Fruit fly (Drosophila melanogaster) whole organism, embryonic: ENCODE measurements around the gene Ir87a.

ENCODE experiments used
- CG15073 ChIP-seq: fragments of 200-800 bp; sonication (Bioruptor generic); optimal IDR thresholded peaks from 2 replicates; lab custom pipeline; 2016; ENCODE audit warnings: missing biosample characterization, missing genetic modification characterization
- CG1602 ChIP-seq: fragments of 200-800 bp; sonication (Bioruptor generic); optimal IDR thresholded peaks from 3 replicates; lab custom pipeline; 2016; ENCODE audit warnings: missing biosample characterization, missing genetic modification characterization
- CG18599 ChIP-seq: fragments of 200-800 bp; sonication (Bioruptor generic); optimal IDR thresholded peaks from 3 replicates; lab custom pipeline; 2017; ENCODE audit warnings: missing biosample characterization, missing genetic modification characterization, mild to moderate bottlenecking, moderate library complexity, missing genetic modification reagents
- Chrac-16 ChIP-seq: fragments of 200-800 bp; sonication (Bioruptor generic); optimal IDR thresholded peaks from 3 replicates; lab custom pipeline; 2016; ENCODE audit warnings: missing biosample characterization, missing genetic modification characterization
- CoRest ChIP-seq: fragments of 200-800 bp; sonication (Bioruptor generic); optimal IDR thresholded peaks from 3 replicates; lab custom pipeline; 2018; ENCODE audit warnings: missing biosample characterization, mild to moderate bottlenecking, missing genetic modification characterization, moderate library complexity
- Dip2 ChIP-seq: fragments of 200-800 bp; sonication (Bioruptor generic); IDR thresholded peaks from 2 replicates; pipeline ENCODE4 v1.3.6; 2022; ENCODE audit warnings: missing biosample characterization, missing genetic modification characterization
- E2f1 ChIP-seq: fragments of 200-800 bp; sonication (Bioruptor generic); IDR thresholded peaks from 2 replicates; pipeline ENCODE4 v1.3.6; 2022; ENCODE audit warnings: missing biosample characterization, missing genetic modification characterization
- Jarid2 ChIP-seq: fragments of 200-800 bp; sonication (Bioruptor generic); optimal IDR thresholded peaks from 3 replicates; lab custom pipeline; 2017; ENCODE audit warnings: mild to moderate bottlenecking, missing biosample characterization, missing genetic modification reagents, missing genetic modification characterization
- Lpt ChIP-seq: fragments of >200 bp; optimal IDR thresholded peaks from 2 replicates; lab custom pipeline; 2018; ENCODE audit warnings: missing biosample characterization, missing genetic modification characterization
- br ChIP-seq: fragments of >200 bp; optimal IDR thresholded peaks from 2 replicates; lab custom pipeline; 2017
- corto ChIP-seq: fragments of 200-800 bp; sonication (Bioruptor generic); optimal IDR thresholded peaks from 2 replicates; lab custom pipeline; 2016; ENCODE audit warnings: missing biosample characterization, mild to moderate bottlenecking, missing genetic modification characterization, moderate library complexity
- croc ChIP-seq: fragments of 200-800 bp; sonication (Bioruptor generic); conservative IDR thresholded peaks from 3 replicates; pipeline ENCODE4 v1.3.6; 2022; ENCODE audit warnings: missing biosample characterization, missing genetic modification characterization
- esg ChIP-seq: fragments of 200-800 bp; sonication (Bioruptor generic); conservative IDR thresholded peaks from 2 replicates; pipeline ENCODE4 v1.3.6; 2022; ENCODE audit warnings: missing biosample characterization, missing genetic modification characterization
- fru ChIP-seq: fragments of >200 bp; optimal IDR thresholded peaks from 2 replicates; lab custom pipeline; 2017
- gem ChIP-seq: fragments of 200-800 bp; sonication (Bioruptor generic); optimal IDR thresholded peaks from 2 replicates; lab custom pipeline; 2019; ENCODE audit warnings: missing biosample characterization, mild to moderate bottlenecking, missing genetic modification characterization, moderate library complexity
- grau ChIP-seq: fragments of 200-800 bp; optimal IDR thresholded peaks from 3 replicates; lab custom pipeline; 2019; ENCODE audit warnings: missing biosample characterization, mild to moderate bottlenecking, missing genetic modification characterization, moderate library complexity
- hbn ChIP-seq: fragments of 200-800 bp; sonication (Bioruptor generic); IDR thresholded peaks from 2 replicates; pipeline ENCODE4 v1.3.6; 2022; ENCODE audit warnings: missing biosample characterization, missing genetic modification characterization; ENCODE audit not compliant: partially characterized antibody
- sima ChIP-seq: fragments of 200-800 bp; sonication (Bioruptor generic); optimal IDR thresholded peaks from 2 replicates; lab custom pipeline; 2016; ENCODE audit warnings: missing biosample characterization, missing genetic modification characterization
- slp2 ChIP-seq: fragments of 200-800 bp; sonication (Bioruptor generic); optimal IDR thresholded peaks from 2 replicates; lab custom pipeline; 2016; ENCODE audit warnings: missing biosample characterization, missing genetic modification characterization
- tin ChIP-seq: fragments of 200-800 bp; sonication (Bioruptor generic); optimal IDR thresholded peaks from 3 replicates; lab custom pipeline; 2016; ENCODE audit warnings: missing biosample characterization, missing genetic modification characterization
- wdn ChIP-seq: fragments of 200-800 bp; sonication (Bioruptor generic); IDR thresholded peaks from 2 replicates; pipeline ENCODE4 v1.3.6; 2022; ENCODE audit warnings: missing biosample characterization, missing genetic modification characterization

Ir87a gene

DNA sequence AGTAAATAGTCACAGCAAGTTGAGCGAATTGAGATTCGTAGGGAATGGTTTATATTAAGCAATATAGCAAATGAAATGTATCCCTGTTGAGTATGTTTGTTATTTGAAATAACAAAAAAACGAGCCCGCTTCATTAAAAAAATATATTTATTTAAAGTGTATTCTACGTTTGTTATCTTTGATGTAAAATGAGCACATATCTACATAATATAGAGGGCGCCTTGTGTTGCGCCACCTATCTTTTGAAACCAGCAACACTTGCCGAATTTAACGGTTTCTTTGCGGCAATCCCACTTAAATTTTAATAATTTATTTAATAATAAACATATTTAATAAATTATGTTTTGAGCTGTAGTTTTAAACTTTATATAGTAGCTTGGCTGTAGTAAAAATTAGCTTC, 51.2 kb downstream of the Ir87a start (continued):
- TF ChIP-seq croc (GFP tag; lab: Robert Waterston, UW) (no peak), Dip2 (peak; percentile 90), wdn (GFP tag; lab: Robert Waterston, UW) (no peak), CG18599 (GFP tag; lab: Kevin White, UChicago) (no peak), br (lab: Kevin White, UChicago) (no peak), corto (GFP tag; lab: Kevin White, UChicago) (no peak), CG1602 (GFP tag; lab: Kevin White, UChicago) (peak; percentile 12), grau (tag; lab: Kevin White, UChicago) (peak; percentile 20), fru (lab: Kevin White, UChicago) (no peak), Lpt (no peak), Jarid2 (GFP tag; lab: Kevin White, UChicago) (no peak), gem (tag; lab: Kevin White, UChicago) (peak; percentile 32), hbn (GFP tag; lab: Robert Waterston, UW) (no peak), E2f1 (no peak), CoRest (tag; lab: Kevin White, UChicago) (peak; percentile 19), esg (no peak; the same call in 1 of the 2 replicates), sima (GFP tag; lab: Kevin White, UChicago) (no peak), Chrac-16 (GFP tag; lab: Kevin White, UChicago) (peak; percentile 35), slp2 (no peak), CG15073 (GFP tag; lab: Kevin White, UChicago) (no peak), tin (GFP tag; lab: Kevin White, UChicago) (peak; percentile 7)
